Fruit fly (Drosophila melanogaster): ENCODE data around the gene CG11162.

CG11162 gene

DNA sequence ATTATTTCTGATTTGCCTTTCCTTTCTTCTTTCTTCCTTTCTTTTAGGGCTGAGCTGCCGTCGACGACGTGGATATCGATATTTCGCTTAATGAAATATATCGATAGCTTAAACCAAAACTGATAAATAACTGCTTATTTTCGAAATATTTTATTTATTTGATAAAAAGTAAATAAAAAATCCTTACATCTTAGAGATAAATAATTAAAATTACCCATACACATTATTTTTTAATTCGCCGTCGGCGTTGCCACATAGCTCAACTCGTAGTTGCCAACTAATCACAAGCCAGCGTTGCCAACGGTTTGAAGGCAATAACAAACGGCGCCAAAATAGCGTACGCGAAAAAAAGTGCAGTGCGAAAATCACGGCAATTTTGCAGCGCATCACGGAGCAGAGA lies 45.2 kb downstream of the CG11162 start, which contains the start of the genes Mrgn1 and mus101 (continued):
- TF ChIP-seq BEAF-32 (GFP tag; optimal IDR thresholded peaks at IDR 0.05), result peak; percentile 85
- TF ChIP-seq Dref (GFP tag; IDR thresholded peaks at IDR 0.05), result peak; percentile 72
- peak; percentile 71 for TF ChIP-seq CG2129 (GFP tag; IDR thresholded peaks at IDR 0.05; ENCODE audit: partially characterized antibody)
- no peak for TF ChIP-seq NfI (GFP tag; optimal IDR thresholded peaks at IDR 0.05)
- no peak for TF ChIP-seq disco-r (GFP tag; optimal IDR thresholded peaks at IDR 0.05)
- peak; percentile 56; the same call in 1 of the 3 replicates for TF ChIP-seq CG6791 (GFP tag; IDR thresholded peaks at IDR 0.05; ENCODE audit: partially characterized antibody)
- TF ChIP-seq MBD-R2 (GFP tag; IDR thresholded peaks at IDR 0.05), result peak; percentile 90
- TF ChIP-seq unpg (GFP tag; optimal IDR thresholded peaks at IDR 0.05), result no peak
- peak; percentile 2 for TF ChIP-seq CG9727 (GFP tag; optimal IDR thresholded peaks at IDR 0.05)
- peak; percentile 78 for TF ChIP-seq hbn (GFP tag; IDR thresholded peaks at IDR 0.05; ENCODE audit: partially characterized antibody)
- peak; percentile 62 for TF ChIP-seq CG12659 (GFP tag; optimal IDR thresholded peaks at IDR 0.05)
- no peak for TF ChIP-seq Ravus (GFP tag; IDR thresholded peaks at IDR 0.05)
- TF ChIP-seq amos (GFP tag; IDR thresholded peaks at IDR 0.05; ENCODE audit: partially characterized antibody), result peak; percentile 66
- TF ChIP-seq MESR4 (GFP tag; optimal IDR thresholded peaks at IDR 0.05), result peak; percentile 15
- TF ChIP-seq CG32772 (GFP tag; IDR thresholded peaks at IDR 0.05), result no peak
- peak; percentile 41 for TF ChIP-seq CG17829 (tag; optimal IDR thresholded peaks at IDR 0.05)
- TF ChIP-seq CG13287 (GFP tag; IDR thresholded peaks at IDR 0.05; ENCODE audit: partially characterized antibody), result peak; percentile 90
- TF ChIP-seq Med (GFP tag), result peak; percentile 44
- TF ChIP-seq hb (GFP tag; IDR thresholded peaks at IDR 0.05; ENCODE audit: partially characterized antibody), result peak; percentile 80
- peak; percentile 77 for TF ChIP-seq HLH4C (GFP tag; IDR thresholded peaks at IDR 0.05; ENCODE audit: partially characterized antibody)
- peak; percentile 58; the same call in 1 of the 2 replicates for TF ChIP-seq bbx (GFP tag; IDR thresholded peaks at IDR 0.05; ENCODE audit: partially characterized antibody)
- TF ChIP-seq CG14860 (GFP tag; IDR thresholded peaks at IDR 0.05; ENCODE audit: partially characterized antibody), result peak; percentile 77
- peak; percentile 85 for TF ChIP-seq Scr (GFP tag; IDR thresholded peaks at IDR 0.05; ENCODE audit: partially characterized antibody)
- peak; percentile 66 for TF ChIP-seq vnd (GFP tag; IDR thresholded peaks at IDR 0.05; ENCODE audit: partially characterized antibody)
- peak; percentile 40; the same call in 1 of the 3 replicates for TF ChIP-seq row (GFP tag; IDR thresholded peaks at IDR 0.05)
- TF ChIP-seq CG2120 (GFP tag; optimal IDR thresholded peaks at IDR 0.05), result peak; percentile 8
- TF ChIP-seq dan (GFP tag; IDR thresholded peaks at IDR 0.05), result no peak
- TF ChIP-seq pzg (GFP tag; optimal IDR thresholded peaks at IDR 0.05), result peak; percentile 76
- peak; percentile 29 for TF ChIP-seq CG8924 (tag; optimal IDR thresholded peaks at IDR 0.05)
- peak; percentile 83 for TF ChIP-seq Sry-δ (GFP tag; optimal IDR thresholded peaks at IDR 0.05)
- TF ChIP-seq HmgZ (tag; optimal IDR thresholded peaks at IDR 0.05), result peak; percentile 26
- TF ChIP-seq CTCF (GFP tag; optimal IDR thresholded peaks at IDR 0.05), result peak; percentile 27
- peak; percentile 93 for TF ChIP-seq Dll (GFP tag; IDR thresholded peaks at IDR 0.05; ENCODE audit: partially characterized antibody)
- TF ChIP-seq phol (tag; optimal IDR thresholded peaks at IDR 0.05), result peak; percentile 38
- TF ChIP-seq Bgb (GFP tag; IDR thresholded peaks at IDR 0.05; ENCODE audit: partially characterized antibody), result peak; percentile 70
- peak; percentile 62 for TF ChIP-seq CG4617 (GFP tag; optimal IDR thresholded peaks at IDR 0.05; ENCODE audit: borderline replicate concordance)
- TF ChIP-seq knrl (GFP tag; IDR thresholded peaks at IDR 0.05; ENCODE audit: partially characterized antibody), result peak; percentile 81
- peak; percentile 74 for TF ChIP-seq Sin3A (optimal IDR thresholded peaks at IDR 0.05)
- TF ChIP-seq seq (GFP tag; IDR thresholded peaks at IDR 0.05), result no peak
- TF ChIP-seq stwl (tag; optimal IDR thresholded peaks at IDR 0.05), result peak; percentile 56
- peak; percentile 85 for TF ChIP-seq unc-4 (GFP tag; IDR thresholded peaks at IDR 0.05; ENCODE audit: partially characterized antibody)
- TF ChIP-seq Opbp (GFP tag; IDR thresholded peaks at IDR 0.05; ENCODE audit: partially characterized antibody), result peak; percentile 50; the same call in 2 of the 3 replicates
- peak; percentile 1 for TF ChIP-seq CG17186 (GFP tag; optimal IDR thresholded peaks at IDR 0.05)
- TF ChIP-seq inv (GFP tag; IDR thresholded peaks at IDR 0.05; ENCODE audit: partially characterized antibody), result peak; percentile 71
- TF ChIP-seq CG34224 (GFP tag; IDR thresholded peaks at IDR 0.05; ENCODE audit: partially characterized antibody), result peak; percentile 77
- no peak for TF ChIP-seq CG4424 (GFP tag; optimal IDR thresholded peaks at IDR 0.05)
- no peak for TF ChIP-seq CG17328 (GFP tag; IDR thresholded peaks at IDR 0.05)
- TF ChIP-seq cg (GFP tag; optimal IDR thresholded peaks at IDR 0.05), result peak; percentile 30
